Worm (Caenorhabditis elegans) whole organism, young adult: Measurements from ENCODE around the gene F54E7.9.

ENCODE experiments used
- C17E4.6 ChIP-seq: fragments of 200-800 bp; sonication (Bioruptor generic); IDR thresholded peaks from 2 replicates; pipeline ENCODE4 v1.3.6; 2022; ENCODE audit warnings: missing genetic modification reagents, missing genetic modification characterization, missing compliant biosample characterization
- D2030.7 ChIP-seq: fragments of 200-800 bp; sonication (Bioruptor generic); IDR thresholded peaks from 2 replicates; pipeline ENCODE4 v1.3.6; 2022; ENCODE audit warnings: missing genetic modification reagents, missing genetic modification characterization, missing compliant biosample characterization
- F55B11.4 ChIP-seq: sonication (generic microtip); optimal IDR thresholded peaks from 2 replicates; lab custom pipeline; 2016; ENCODE audit warnings: missing compliant biosample characterization, missing genetic modification characterization, borderline replicate concordance; ENCODE audit not compliant: insufficient read depth
- F57A8.1 ChIP-seq: fragments of 200-800 bp; sonication (Bioruptor generic); optimal IDR thresholded peaks from 2 replicates; lab custom pipeline; 2018; ENCODE audit warnings: mild to moderate bottlenecking, missing genetic modification characterization, moderate library complexity, missing compliant biosample characterization
- K11D2.4 ChIP-seq: fragments of 200-800 bp; sonication (Bioruptor generic); IDR thresholded peaks from 2 replicates; pipeline ENCODE4 v1.3.6; 2022; ENCODE audit warnings: missing genetic modification reagents, missing genetic modification characterization, missing compliant biosample characterization
- K12H6.12 ChIP-seq: fragments of 200-800 bp; sonication (Bioruptor generic); optimal IDR thresholded peaks from 2 replicates; lab custom pipeline; 2018; ENCODE audit warnings: mild to moderate bottlenecking, missing genetic modification characterization, missing compliant biosample characterization
- T26A5.8 ChIP-seq: sonication (generic microtip); optimal IDR thresholded peaks from 2 replicates; lab custom pipeline; 2016; ENCODE audit warnings: missing genetic modification characterization, missing compliant biosample characterization
- Y53G8AR.9 ChIP-seq: fragments of 200-800 bp; sonication (Bioruptor generic); conservative IDR thresholded peaks from 2 replicates; pipeline ENCODE4 v1.3.6; 2022; ENCODE audit warnings: missing genetic modification reagents, missing genetic modification characterization, missing compliant biosample characterization
- Y79H2A.3 ChIP-seq: fragments of 200-800 bp; sonication (Bioruptor generic); conservative IDR thresholded peaks from 2 replicates; pipeline ENCODE4 v1.3.6; 2022; ENCODE audit warnings: missing genetic modification reagents, missing genetic modification characterization, missing compliant biosample characterization
- aptf-2 ChIP-seq: fragments of 200-800 bp; sonication (Bioruptor generic); conservative IDR thresholded peaks from 2 replicates; pipeline ENCODE4 v1.3.6; 2022; ENCODE audit warnings: missing genetic modification reagents, missing genetic modification characterization, missing compliant biosample characterization
- aptf-3 ChIP-seq: fragments of 200-800 bp; sonication (Bioruptor generic); IDR thresholded peaks from 2 replicates; pipeline ENCODE4 v1.3.6; 2022; ENCODE audit warnings: missing genetic modification characterization, missing compliant biosample characterization
- atf-7 ChIP-seq: sonication (generic microtip); optimal IDR thresholded peaks from 2 replicates; lab custom pipeline; 2017; ENCODE audit warnings: mild to moderate bottlenecking, missing genetic modification characterization, missing compliant biosample characterization
- athp-1 ChIP-seq: sonication (generic microtip); optimal IDR thresholded peaks from 2 replicates; lab custom pipeline; 2017; ENCODE audit warnings: mild to moderate bottlenecking, missing genetic modification characterization, missing compliant biosample characterization
- attf-3 ChIP-seq: fragments of 200-800 bp; sonication (Bioruptor generic); conservative IDR thresholded peaks from 2 replicates; pipeline ENCODE4 v1.3.6; 2022; ENCODE audit warnings: missing genetic modification reagents, missing genetic modification characterization, missing compliant biosample characterization
- attf-6 ChIP-seq: fragments of 200-800 bp; sonication (Bioruptor generic); IDR thresholded peaks from 2 replicates; pipeline ENCODE4 v1.3.6; 2022; ENCODE audit warnings: missing genetic modification reagents, missing genetic modification characterization, missing compliant biosample characterization
- ceh-40 ChIP-seq: fragments of 200-800 bp; sonication (Bioruptor generic); IDR thresholded peaks from 2 replicates; pipeline ENCODE4 v1.3.6; 2022; ENCODE audit warnings: missing genetic modification characterization, missing compliant biosample characterization
- chd-7 ChIP-seq: sonication (generic microtip); optimal IDR thresholded peaks from 2 replicates; lab custom pipeline; 2016; ENCODE audit warnings: mild to moderate bottlenecking, missing genetic modification characterization, moderate library complexity, missing compliant biosample characterization
- dox-1 ChIP-seq: fragments of 200-800 bp; sonication (Bioruptor generic); IDR thresholded peaks from 2 replicates; pipeline ENCODE4 v1.3.6; 2022; ENCODE audit warnings: missing genetic modification reagents, missing genetic modification characterization, missing compliant biosample characterization
- dpff-1 ChIP-seq: sonication (generic microtip); optimal IDR thresholded peaks from 2 replicates; lab custom pipeline; 2017; ENCODE audit warnings: mild to moderate bottlenecking, missing genetic modification characterization, missing compliant biosample characterization
- dpl-1 ChIP-seq: fragments of 150-350 bp; optimal IDR thresholded peaks from 2 replicates; lab custom pipeline; 2014; ENCODE audit warnings: missing biosample characterization, missing genetic modification reagents, missing genetic modification characterization
- egl-44 ChIP-seq: fragments of 200-800 bp; sonication (Bioruptor generic); IDR thresholded peaks from 2 replicates; pipeline ENCODE4 v1.3.6; 2022; ENCODE audit warnings: missing genetic modification reagents, missing genetic modification characterization, missing compliant biosample characterization
- ekl-4 ChIP-seq: fragments of 200-800 bp; sonication (Bioruptor generic); IDR thresholded peaks from 2 replicates; pipeline ENCODE4 v1.3.6; 2022; ENCODE audit warnings: missing genetic modification reagents, missing genetic modification characterization, missing compliant biosample characterization
- gei-17 ChIP-seq: fragments of 200-800 bp; sonication (Bioruptor generic); optimal IDR thresholded peaks from 2 replicates; lab custom pipeline; 2018; ENCODE audit warnings: mild to moderate bottlenecking, missing genetic modification characterization, missing compliant biosample characterization
- hrde-1 ChIP-seq: sonication (generic microtip); optimal IDR thresholded peaks from 2 replicates; lab custom pipeline; 2016; ENCODE audit warnings: missing genetic modification characterization, mild to moderate bottlenecking, missing compliant biosample characterization, moderate library complexity, missing genotype, missing genetic modification reagents, borderline replicate concordance
- hsf-1 ChIP-seq: fragments of 200-800 bp; sonication (Bioruptor generic); IDR thresholded peaks from 2 replicates; pipeline ENCODE4 v1.3.6; 2022; ENCODE audit warnings: missing genetic modification reagents, missing genetic modification characterization, missing compliant biosample characterization
- lag-1 ChIP-seq: fragments of 200-800 bp; sonication (Bioruptor generic); IDR thresholded peaks from 2 replicates; pipeline ENCODE4 v1.3.6; 2022; ENCODE audit warnings: missing genetic modification reagents, missing genetic modification characterization, missing compliant biosample characterization
- let-607 ChIP-seq, 2 experiments: fragments of 200-800 bp in 1 of 2; sonication (Bioruptor generic) in 1 of 2; sonication (generic microtip) in 1 of 2; optimal IDR thresholded peaks; 2 replicates each; lab custom pipeline; 2016 to 2018; ENCODE audit warnings: mild to moderate bottlenecking in 2 of 2, missing compliant biosample characterization in 2 of 2, missing genetic modification characterization in 2 of 2, moderate library complexity in 2 of 2, missing genotype in 1 of 2
- lir-1 ChIP-seq: fragments of 200-800 bp; sonication (Bioruptor generic); conservative IDR thresholded peaks from 2 replicates; pipeline ENCODE4 v1.3.6; 2022; ENCODE audit warnings: missing genetic modification reagents, missing genetic modification characterization, missing compliant biosample characterization
- lsl-1 ChIP-seq: fragments of 200-800 bp; sonication (Bioruptor generic); optimal IDR thresholded peaks from 2 replicates; lab custom pipeline; 2018; ENCODE audit warnings: mild to moderate bottlenecking, missing genetic modification characterization, moderate library complexity, missing compliant biosample characterization
- lsy-27 ChIP-seq: sonication (generic microtip); optimal IDR thresholded peaks from 2 replicates; lab custom pipeline; 2017; ENCODE audit warnings: missing genetic modification characterization, mild to moderate bottlenecking, missing compliant biosample characterization, antibody characterized with exemption, missing genotype, borderline replicate concordance; ENCODE audit not compliant: insufficient read depth
- madf-10 ChIP-seq: sonication (generic microtip); optimal IDR thresholded peaks from 2 replicates; lab custom pipeline; 2016; ENCODE audit warnings: mild to moderate bottlenecking, missing genetic modification characterization, missing compliant biosample characterization
- madf-3 ChIP-seq: fragments of 200-800 bp; sonication (Bioruptor generic); IDR thresholded peaks from 2 replicates; pipeline ENCODE4 v1.3.6; 2022; ENCODE audit warnings: missing genetic modification reagents, missing genetic modification characterization, missing compliant biosample characterization
- mel-28 ChIP-seq: sonication (generic microtip); optimal IDR thresholded peaks from 2 replicates; lab custom pipeline; 2016; ENCODE audit warnings: borderline replicate concordance, mild to moderate bottlenecking, missing genetic modification characterization, missing compliant biosample characterization
- mes-4 ChIP-seq: sonication (generic microtip); optimal IDR thresholded peaks from 2 replicates; lab custom pipeline; 2016; ENCODE audit warnings: missing genotype, missing genetic modification characterization, missing compliant biosample characterization
- nfya-1 ChIP-seq: sonication (generic microtip); optimal IDR thresholded peaks from 2 replicates; lab custom pipeline; 2017; ENCODE audit warnings: antibody characterized with exemption, missing compliant biosample characterization, missing genetic modification characterization, borderline replicate concordance; ENCODE audit not compliant: insufficient read depth
- nhr-120 ChIP-seq: fragments of 200-800 bp; sonication (Bioruptor generic); IDR thresholded peaks from 2 replicates; pipeline ENCODE4 v1.3.6; 2022; ENCODE audit warnings: missing genetic modification characterization, missing compliant biosample characterization
- rec-8 ChIP-seq, 2 experiments: sonication (generic microtip); optimal IDR thresholded peaks; 2 replicates each; lab custom pipeline; 2016; ENCODE audit warnings: mild to moderate bottlenecking in 2 of 2, missing genetic modification characterization in 2 of 2, missing genetic modification reagents in 2 of 2, missing genotype in 2 of 2, missing biosample characterization in 1 of 2, missing compliant biosample characterization in 1 of 2, moderate library complexity in 1 of 2
- sea-2 ChIP-seq: fragments of 200-800 bp; sonication (Bioruptor generic); IDR thresholded peaks from 2 replicates; pipeline ENCODE4 v1.3.6; 2022; ENCODE audit warnings: missing genetic modification characterization, missing compliant biosample characterization
- snpc-1.1 ChIP-seq: sonication (generic microtip); optimal IDR thresholded peaks from 2 replicates; lab custom pipeline; 2017; ENCODE audit warnings: missing genetic modification characterization, mild to moderate bottlenecking, missing compliant biosample characterization, antibody characterized with exemption, moderate library complexity, missing genotype, missing genetic modification reagents; ENCODE audit not compliant: insufficient read depth
- snpc-4 ChIP-seq, 5 experiments: fragments of 150-350 bp in 1 of 5; sonication (generic microtip) in 4 of 5; optimal IDR thresholded peaks; 2 replicates each; lab custom pipeline; 2014 to 2018; ENCODE audit warnings: missing genetic modification characterization in 5 of 5, missing biosample characterization in 3 of 5, antibody characterized with exemption in 2 of 5, mild to moderate bottlenecking in 2 of 5, missing compliant biosample characterization in 2 of 5, missing genotype in 2 of 5, moderate library complexity in 2 of 5, missing genetic modification reagents in 1 of 5
- somi-1 ChIP-seq: fragments of 200-800 bp; sonication (Bioruptor generic); optimal IDR thresholded peaks from 2 replicates; lab custom pipeline; 2018; ENCODE audit warnings: mild to moderate bottlenecking, missing genetic modification characterization, missing compliant biosample characterization
- xnd-1 ChIP-seq: sonication (generic microtip); optimal IDR thresholded peaks from 2 replicates; lab custom pipeline; 2016; ENCODE audit warnings: missing genotype, missing genetic modification reagents, missing genetic modification characterization, missing compliant biosample characterization
- ztf-22 ChIP-seq: fragments of 200-800 bp; sonication (Bioruptor generic); optimal IDR thresholded peaks from 2 replicates; lab custom pipeline; 2018; ENCODE audit warnings: mild to moderate bottlenecking, missing genetic modification characterization, moderate library complexity, missing compliant biosample characterization
- ztf-25 ChIP-seq: fragments of 200-800 bp; sonication (Bioruptor generic); IDR thresholded peaks from 2 replicates; pipeline ENCODE4 v1.3.6; 2022; ENCODE audit warnings: missing genetic modification reagents, missing genetic modification characterization, missing compliant biosample characterization
- ztf-6 ChIP-seq: fragments of 200-800 bp; sonication (Bioruptor generic); IDR thresholded peaks from 2 replicates; pipeline ENCODE4 v1.3.6; 2022; ENCODE audit warnings: missing genetic modification reagents, missing genetic modification characterization, missing compliant biosample characterization

Gene F54E7.9

DNA sequence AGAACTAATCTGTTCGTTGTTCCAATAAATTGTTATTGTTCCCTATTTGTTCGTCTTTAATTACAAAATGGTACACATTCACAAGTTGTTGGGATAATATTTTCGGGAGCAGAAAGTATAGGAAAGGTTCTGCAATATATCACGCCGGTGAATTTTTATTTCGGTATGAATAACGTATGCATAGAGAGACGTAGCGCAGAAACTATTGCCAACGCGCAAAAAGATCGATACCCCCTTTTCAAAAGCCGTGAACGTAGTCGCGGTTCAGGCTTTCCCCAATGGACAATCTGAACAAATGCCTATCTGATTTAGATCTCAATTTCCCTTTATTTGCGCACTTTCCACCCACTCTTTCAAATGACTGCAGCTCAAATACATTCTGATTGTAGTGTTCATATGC is 2.5 kb upstream of the F54E7.9 start, which contains the start of gene pst-2 (continued):
- TF ChIP-seq xnd-1 (tag; lab: Kevin White, UChicago) (peak; percentile 3), ztf-25 (GFP tag; lab: Robert Waterston, UW) (peak; percentile 12; the same call in 1 of the 2 replicates), hrde-1 (tag; lab: Kevin White, UChicago) (peak; percentile 74), egl-44 (GFP tag; lab: Robert Waterston, UW) (0 out of 2 replicates have a peak, but pooled peaks have one; percentile 13), hsf-1 (GFP tag; lab: Robert Waterston, UW) (peak; percentile 64; the same call in 1 of the 2 replicates), attf-3 (no peak), snpc-1.1 (tag; lab: Kevin White, UChicago) (peak; percentile 13), ztf-22 (GFP tag; lab: Kevin White, UChicago) (no peak), chd-7 (peak; percentile 13)

- TF ChIP-seq lsl-1 (GFP tag; lab: Kevin White, UChicago) (peak; percentile 82), nhr-120 (GFP tag; lab: Robert Waterston, UW) (no peak), egl-44 (GFP tag; lab: Robert Waterston, UW) (no peak), let-607 (tag; optimal IDR thresholded peaks at IDR 0.05; lab: Kevin White, UChicago) (peak; percentile 75 to 89), D2030.7 (GFP tag; lab: Robert Waterston, UW) (peak; percentile 92), somi-1 (GFP tag; lab: Kevin White, UChicago) (peak; percentile 85), sea-2 (GFP tag; lab: Robert Waterston, UW) (no peak), athp-1 (tag; lab: Kevin White, UChicago) (peak; percentile 93), madf-3 (peak; percentile 96), madf-10 (tag; lab: Kevin White, UChicago) (peak; percentile 88), C17E4.6 (GFP tag; lab: Robert Waterston, UW) (peak; percentile 94), K12H6.12 (peak; percentile 91), dpff-1 (tag; lab: Kevin White, UChicago) (no peak), Y79H2A.3 (peak; percentile 69), aptf-2 (GFP tag; lab: Robert Waterston, UW) (peak; percentile 74), gei-17 (GFP tag; lab: Kevin White, UChicago) (peak; percentile 79), lir-1 (GFP tag; lab: Robert Waterston, UW) (peak; percentile 95), T26A5.8 (tag; lab: Kevin White, UChicago) (no peak), ceh-40 (GFP tag; lab: Robert Waterston, UW) (no peak), snpc-4 (GFP tag; optimal IDR thresholded peaks at IDR 0.05; lab: Kevin White, UChicago) (peak; percentile 78), snpc-4 (tag; optimal IDR thresholded peaks at IDR 0.05; lab: Kevin White, UChicago) (peak; percentile 77 to 88 (median 86)), dpl-1 (peak; percentile 92), mel-28 (tag; lab: Kevin White, UChicago) (no peak), atf-7 (tag; lab: Kevin White, UChicago) (peak; percentile 86), nfya-1 (tag; lab: Kevin White, UChicago) (no peak), lsy-27 (tag; lab: Kevin White, UChicago) (peak; percentile 19), ztf-6 (GFP tag; lab: Robert Waterston, UW) (peak; percentile 86), F57A8.1 (GFP tag; lab: Kevin White, UChicago) (no peak), F55B11.4 (tag; lab: Kevin White, UChicago) (no peak), rec-8 (tag; optimal IDR thresholded peaks at IDR 0.05; lab: Kevin White, UChicago) (no peak), mes-4 (no peak), lag-1 (GFP tag; lab: Robert Waterston, UW) (no peak), attf-6 (GFP tag; lab: Robert Waterston, UW) (no peak), K11D2.4 (peak; percentile 96), aptf-3 (no peak), attf-3 (peak; percentile 82), dox-1 (peak; percentile 97), ekl-4 (GFP tag; lab: Robert Waterston, UW) (peak; percentile 96), Y53G8AR.9 (peak; percentile 98)
Observed at ce11 chrIII:5678935-5679334, 1.2 kb upstream of the F54E7.9 start, which contains the start of the genes ska-3 and rps-12. Gene ska-3 (minus strand): TSS chrIII:5679005. Gene rps-12 (plus strand): TSS chrIII:5679298.
